Worm (Caenorhabditis elegans) whole organism, midembryonic: ENCODE data around the gene rdl-1.

ENCODE experiments used
- T22C8.4 ChIP-seq: fragments of 200-800 bp; sonication (Bioruptor generic); IDR thresholded peaks from 2 replicates; pipeline ENCODE4 v1.3.6; 2022; ENCODE audit warnings: missing genetic modification characterization, missing compliant biosample characterization
- cog-1 ChIP-seq: sonication (generic microtip); optimal IDR thresholded peaks from 2 replicates; lab custom pipeline; 2016; ENCODE audit warnings: missing genetic modification characterization, missing compliant biosample characterization
- flt-1 ChIP-seq: fragments of 200-800 bp; sonication (Bioruptor generic); IDR thresholded peaks from 2 replicates; pipeline ENCODE4 v1.3.6; 2022; ENCODE audit warnings: missing genetic modification characterization, missing compliant biosample characterization
- med-1 ChIP-seq: sonication (generic microtip); optimal IDR thresholded peaks from 2 replicates; lab custom pipeline; 2017; ENCODE audit warnings: missing genetic modification characterization, mild to moderate bottlenecking, missing compliant biosample characterization, antibody characterized with exemption, missing genetic modification reagents; ENCODE audit not compliant: insufficient read depth
- ztf-23 ChIP-seq: fragments of 200-800 bp; sonication (Bioruptor generic); IDR thresholded peaks from 2 replicates; pipeline ENCODE4 v1.3.6; 2022; ENCODE audit warnings: missing genetic modification reagents, missing genetic modification characterization, missing compliant biosample characterization
- ztf-29 ChIP-seq: fragments of 200-800 bp; sonication (Bioruptor generic); IDR thresholded peaks from 2 replicates; pipeline ENCODE4 v1.3.6; 2022; ENCODE audit warnings: missing genetic modification reagents, missing genetic modification characterization, missing compliant biosample characterization

- TF ChIP-seq flt-1 (GFP tag; lab: Robert Waterston, UW) (no peak), ztf-29 (no peak), med-1 (GFP tag; lab: Kevin White, UChicago) (no peak), ztf-23 (no peak), T22C8.4 (GFP tag; lab: Robert Waterston, UW) (no peak), cog-1 (no peak)
Observed at ce11 chrIV:7754114-7754513, 15.9 kb downstream of the rdl-1 start.
